Worm (Caenorhabditis elegans): Measurements from ENCODE around the gene prdx-3.

DNA sequence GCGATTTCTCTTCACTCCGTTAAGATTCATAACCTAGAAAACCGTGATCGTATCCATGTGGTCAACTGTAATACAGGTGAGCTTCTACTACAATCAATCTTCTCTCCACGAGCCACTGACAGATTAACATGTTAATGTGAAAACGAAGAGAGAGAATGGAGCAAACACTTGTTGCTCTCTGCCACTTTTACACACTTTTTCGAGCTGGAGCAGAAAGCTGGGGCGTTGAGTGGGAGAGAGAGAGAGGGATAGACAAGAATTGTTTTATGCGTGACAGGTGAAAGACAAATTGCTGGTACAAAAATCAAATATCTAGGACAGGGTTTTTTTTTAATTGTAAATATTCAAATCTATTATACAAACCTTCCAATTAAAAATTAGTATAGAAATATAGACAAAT, 48.9 kb upstream of the prdx-3 start:
- TF ChIP-seq ztf-11 (tag; optimal IDR thresholded peaks at IDR 0.05) (no peak), unc-39 (tag; optimal IDR thresholded peaks at IDR 0.05) (no peak), elt-3 (tag; optimal IDR thresholded peaks at IDR 0.05) (no peak), nhr-10 (tag; optimal IDR thresholded peaks at IDR 0.05) (no peak), ztf-4 (tag; optimal IDR thresholded peaks at IDR 0.05) (no peak), lin-13 (GFP tag; optimal IDR thresholded peaks at IDR 0.05) (no peak)

All from whole organism, L2 larva.